Worm (Caenorhabditis elegans) whole organism, late embryonic: ENCODE measurements around the gene ZK1307.3.

ENCODE experiments used
- F13H6.1 ChIP-seq: sonication (generic microtip); optimal IDR thresholded peaks from 2 replicates; lab custom pipeline; 2016; ENCODE audit warnings: missing genetic modification characterization, missing compliant biosample characterization
- K09A11.1 ChIP-seq: sonication (generic microtip); optimal IDR thresholded peaks from 2 replicates; lab custom pipeline; 2017; ENCODE audit warnings: antibody characterized with exemption, mild to moderate bottlenecking, missing genetic modification characterization, missing compliant biosample characterization; ENCODE audit not compliant: insufficient read depth
- T23F11.4 ChIP-seq: fragments of 200-800 bp; sonication (Bioruptor generic); optimal IDR thresholded peaks from 2 replicates; lab custom pipeline; 2018; ENCODE audit warnings: mild to moderate bottlenecking, missing genetic modification characterization, missing compliant biosample characterization
- ahr-1 ChIP-seq: sonication (generic microtip); optimal IDR thresholded peaks from 2 replicates; lab custom pipeline; 2016; ENCODE audit warnings: missing genetic modification characterization, missing compliant biosample characterization
- ama-1 ChIP-seq: fragments of 150-350 bp; optimal IDR thresholded peaks from 2 replicates; lab custom pipeline; 2014
- ceh-18 ChIP-seq: sonication (generic microtip); optimal IDR thresholded peaks from 2 replicates; lab custom pipeline; 2016; ENCODE audit warnings: missing genetic modification characterization, missing compliant biosample characterization
- ceh-19 ChIP-seq: fragments of 200-800 bp; sonication (Bioruptor generic); optimal IDR thresholded peaks from 2 replicates; lab custom pipeline; 2018; ENCODE audit warnings: mild to moderate bottlenecking, missing genetic modification characterization, missing compliant biosample characterization
- ceh-2 ChIP-seq: sonication (generic microtip); optimal IDR thresholded peaks from 2 replicates; lab custom pipeline; 2016; ENCODE audit warnings: missing genotype, missing genetic modification characterization, missing compliant biosample characterization
- ceh-22 ChIP-seq: sonication (generic microtip); optimal IDR thresholded peaks from 2 replicates; lab custom pipeline; 2017; ENCODE audit warnings: missing biosample characterization, missing genetic modification characterization
- ceh-45 ChIP-seq: fragments of 200-800 bp; sonication (Bioruptor generic); IDR thresholded peaks from 2 replicates; pipeline ENCODE4 v1.3.6; 2022; ENCODE audit warnings: missing genetic modification reagents, missing genetic modification characterization, missing compliant biosample characterization
- ceh-48 ChIP-seq: sonication (generic microtip); optimal IDR thresholded peaks from 2 replicates; lab custom pipeline; 2016; ENCODE audit warnings: missing genetic modification characterization, inconsistent platforms, missing compliant biosample characterization
- ceh-6 ChIP-seq: fragments of 200-800 bp; sonication (Bioruptor generic); optimal IDR thresholded peaks from 2 replicates; lab custom pipeline; 2018; ENCODE audit warnings: mild to moderate bottlenecking, missing genetic modification characterization, missing compliant biosample characterization
- ceh-9 ChIP-seq: sonication (generic microtip); optimal IDR thresholded peaks from 2 replicates; lab custom pipeline; 2016; ENCODE audit warnings: mild to moderate bottlenecking, missing genetic modification characterization, inconsistent platforms, missing compliant biosample characterization
- che-1 ChIP-seq: sonication (generic microtip); optimal IDR thresholded peaks from 2 replicates; lab custom pipeline; 2016; ENCODE audit warnings: mild to moderate bottlenecking, missing genetic modification characterization, missing compliant biosample characterization
- dve-1 ChIP-seq: sonication (generic microtip); optimal IDR thresholded peaks from 2 replicates; lab custom pipeline; 2017; ENCODE audit warnings: antibody characterized with exemption, mild to moderate bottlenecking, missing genetic modification characterization, missing compliant biosample characterization
- elt-2 ChIP-seq: sonication (generic microtip); optimal IDR thresholded peaks from 2 replicates; lab custom pipeline; 2016; ENCODE audit warnings: missing genetic modification reagents, missing genetic modification characterization, missing compliant biosample characterization
- elt-4 ChIP-seq: sonication (generic microtip); optimal IDR thresholded peaks from 2 replicates; lab custom pipeline; 2016; ENCODE audit warnings: missing genetic modification characterization, missing compliant biosample characterization
- ets-4 ChIP-seq: sonication (generic microtip); optimal IDR thresholded peaks from 2 replicates; lab custom pipeline; 2016; ENCODE audit warnings: missing genetic modification characterization, missing compliant biosample characterization
- eyg-1 ChIP-seq: sonication (generic microtip); optimal IDR thresholded peaks from 2 replicates; lab custom pipeline; 2016; ENCODE audit warnings: missing genotype, missing genetic modification characterization, missing compliant biosample characterization
- fax-1 ChIP-seq: sonication (generic microtip); optimal IDR thresholded peaks from 2 replicates; lab custom pipeline; 2016; ENCODE audit warnings: missing genotype, missing genetic modification characterization, missing compliant biosample characterization
- gmeb-2 ChIP-seq: sonication (generic microtip); optimal IDR thresholded peaks from 2 replicates; lab custom pipeline; 2016; ENCODE audit warnings: missing genetic modification characterization, inconsistent platforms, missing compliant biosample characterization
- hlh-13 ChIP-seq: fragments of 200-800 bp; sonication (Bioruptor generic); optimal IDR thresholded peaks from 2 replicates; lab custom pipeline; 2018; ENCODE audit warnings: mild to moderate bottlenecking, missing genetic modification characterization, missing compliant biosample characterization
- hlh-8 ChIP-seq: sonication (generic microtip); optimal IDR thresholded peaks from 2 replicates; lab custom pipeline; 2016; ENCODE audit warnings: missing genotype, missing genetic modification characterization, missing compliant biosample characterization
- lim-6 ChIP-seq: sonication (generic microtip); optimal IDR thresholded peaks from 2 replicates; lab custom pipeline; 2016; ENCODE audit warnings: missing genetic modification characterization, missing compliant biosample characterization
- mec-3 ChIP-seq: sonication (generic microtip); optimal IDR thresholded peaks from 2 replicates; lab custom pipeline; 2016; ENCODE audit warnings: borderline replicate concordance, missing genetic modification characterization, missing compliant biosample characterization
- nfya-1 ChIP-seq: sonication (generic microtip); optimal IDR thresholded peaks from 2 replicates; lab custom pipeline; 2017; ENCODE audit warnings: missing genetic modification characterization, mild to moderate bottlenecking, missing compliant biosample characterization, antibody characterized with exemption, moderate library complexity
- nhr-11 ChIP-seq: fragments of 150-350 bp; optimal IDR thresholded peaks from 2 replicates; lab custom pipeline; 2014; ENCODE audit warnings: missing biosample characterization, missing genetic modification characterization
- npax-4 ChIP-seq: sonication (generic microtip); optimal IDR thresholded peaks from 2 replicates; lab custom pipeline; 2016; ENCODE audit warnings: missing genetic modification characterization, missing compliant biosample characterization
- pat-9 ChIP-seq: fragments of 200-800 bp; sonication (Bioruptor generic); optimal IDR thresholded peaks from 2 replicates; lab custom pipeline; 2018; ENCODE audit warnings: mild to moderate bottlenecking, missing genetic modification characterization, moderate library complexity, missing compliant biosample characterization
- pax-1 ChIP-seq: fragments of 150-350 bp; optimal IDR thresholded peaks from 2 replicates; lab custom pipeline; 2014; ENCODE audit warnings: missing biosample characterization, missing genetic modification characterization
- pha-2 ChIP-seq: sonication (generic microtip); optimal IDR thresholded peaks from 2 replicates; lab custom pipeline; 2017; ENCODE audit warnings: mild to moderate bottlenecking, missing genetic modification characterization, missing compliant biosample characterization
- pqm-1 ChIP-seq: sonication (generic microtip); optimal IDR thresholded peaks from 2 replicates; lab custom pipeline; 2016; ENCODE audit warnings: missing genetic modification characterization, missing compliant biosample characterization
- pros-1 ChIP-seq: fragments of 150-350 bp; optimal IDR thresholded peaks from 2 replicates; lab custom pipeline; 2014; ENCODE audit warnings: missing biosample characterization, missing genetic modification reagents, missing genetic modification characterization
- ref-2 ChIP-seq: sonication (generic microtip); optimal IDR thresholded peaks from 2 replicates; lab custom pipeline; 2016; ENCODE audit warnings: missing genetic modification characterization, missing compliant biosample characterization
- rnt-1 ChIP-seq: sonication (generic microtip); optimal IDR thresholded peaks from 2 replicates; lab custom pipeline; 2016; ENCODE audit warnings: missing genetic modification characterization, missing compliant biosample characterization
- sdc-2 ChIP-seq: sonication (generic microtip); optimal IDR thresholded peaks from 2 replicates; lab custom pipeline; 2016; ENCODE audit warnings: missing genotype, missing genetic modification characterization, missing compliant biosample characterization
- sox-2 ChIP-seq: fragments of 200-800 bp; sonication (Bioruptor generic); IDR thresholded peaks from 2 replicates; pipeline ENCODE4 v1.3.6; 2022; ENCODE audit warnings: missing genetic modification reagents, missing genetic modification characterization, missing compliant biosample characterization
- sox-4 ChIP-seq: sonication (generic microtip); optimal IDR thresholded peaks from 2 replicates; lab custom pipeline; 2017; ENCODE audit warnings: mild to moderate bottlenecking, missing genetic modification characterization, inconsistent platforms, missing compliant biosample characterization
- tbx-2 ChIP-seq: sonication (generic microtip); optimal IDR thresholded peaks from 2 replicates; lab custom pipeline; 2016; ENCODE audit warnings: missing genetic modification characterization, missing compliant biosample characterization
- ttx-3 ChIP-seq: sonication (generic microtip); optimal IDR thresholded peaks from 2 replicates; lab custom pipeline; 2016; ENCODE audit warnings: missing genetic modification reagents, missing genetic modification characterization, missing compliant biosample characterization
- unc-42 ChIP-seq: sonication (generic microtip); optimal IDR thresholded peaks from 2 replicates; lab custom pipeline; 2016; ENCODE audit warnings: missing genotype, missing genetic modification characterization, missing compliant biosample characterization
- unc-55 ChIP-seq: sonication (generic microtip); optimal IDR thresholded peaks from 2 replicates; lab custom pipeline; 2017; ENCODE audit warnings: missing biosample characterization, missing genetic modification reagents, missing genetic modification characterization
- zip-5 ChIP-seq: sonication (generic microtip); optimal IDR thresholded peaks from 2 replicates; lab custom pipeline; 2016; ENCODE audit warnings: missing genetic modification characterization, missing compliant biosample characterization

ZK1307.3 gene

DNA sequence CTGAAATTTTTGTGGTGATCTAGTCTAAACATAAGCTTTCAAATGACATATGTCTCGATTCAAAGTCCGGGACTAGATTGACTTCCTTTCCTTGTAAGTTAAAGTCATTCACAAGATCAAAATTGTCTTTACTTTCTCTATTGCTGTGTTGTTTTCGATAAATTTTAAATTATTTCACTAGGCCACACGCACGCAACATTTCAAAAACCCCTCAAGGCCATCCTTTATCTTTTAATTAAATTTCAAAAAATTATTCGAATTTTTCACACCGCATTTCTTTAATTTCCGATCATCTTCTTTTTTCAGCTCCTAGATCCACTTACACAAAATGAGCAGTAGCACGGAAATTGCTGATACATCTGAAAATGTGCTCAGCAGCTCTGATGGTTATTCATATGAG, 16.5 kb downstream of the ZK1307.3 start, which contains the start of gene ZK1307.7:
Gene ZK1307.7 (plus strand): TSS at position 301 of the 400 bp plus-strand sequence.
- no peak for TF ChIP-seq ahr-1 (tag; lab: Kevin White, UChicago)
- TF ChIP-seq hlh-13 = no peak
- no peak for TF ChIP-seq ceh-48 (tag; lab: Kevin White, UChicago)
- TF ChIP-seq elt-4 = no peak
- no peak for TF ChIP-seq T23F11.4 (GFP tag; lab: Kevin White, UChicago)
- TF ChIP-seq dve-1 (tag; lab: Kevin White, UChicago) = no peak
- no peak for TF ChIP-seq ets-4 (tag; lab: Kevin White, UChicago)
- no peak for TF ChIP-seq eyg-1 (tag; lab: Kevin White, UChicago)
- no peak for TF ChIP-seq nfya-1 (tag; lab: Kevin White, UChicago)
- TF ChIP-seq pat-9 (tag; lab: Kevin White, UChicago) = no peak
- TF ChIP-seq npax-4 (tag; lab: Kevin White, UChicago) = no peak
- TF ChIP-seq pax-1 (tag; lab: Kevin White, UChicago) = no peak
- no peak for TF ChIP-seq ama-1 (lab: Kevin White, UChicago)
- TF ChIP-seq gmeb-2 (tag; lab: Kevin White, UChicago) = no peak
- TF ChIP-seq sox-2 = no peak
- TF ChIP-seq ceh-2 (tag; lab: Kevin White, UChicago) = no peak
- TF ChIP-seq F13H6.1 (tag; lab: Kevin White, UChicago) = no peak
- no peak for TF ChIP-seq ceh-6 (GFP tag; lab: Kevin White, UChicago)
- no peak for TF ChIP-seq ref-2 (tag; lab: Kevin White, UChicago)

- TF ChIP-seq eyg-1 (tag; lab: Kevin White, UChicago) (no peak), npax-4 (tag; lab: Kevin White, UChicago) (no peak), pqm-1 (tag; lab: Kevin White, UChicago) (no peak), hlh-8 (no peak)
Measured at ce11 chrII:9625930-9626329, 26.9 kb downstream of the ZK1307.3 start.

- peak; percentile 9 for TF ChIP-seq elt-2
- no peak for TF ChIP-seq fax-1 (tag; lab: Kevin White, UChicago)
- TF ChIP-seq, all 69 proteins: peak for 1
Measured at ce11 chrII:9624110-9624695, 28.6 kb downstream of the ZK1307.3 start, which contains the start of the genes dnj-20 and ZK1307.8. dnj-20 (minus strand) TSS chrII:9624176. ZK1307.8 (plus strand) TSS chrII:9624613.

DNA sequence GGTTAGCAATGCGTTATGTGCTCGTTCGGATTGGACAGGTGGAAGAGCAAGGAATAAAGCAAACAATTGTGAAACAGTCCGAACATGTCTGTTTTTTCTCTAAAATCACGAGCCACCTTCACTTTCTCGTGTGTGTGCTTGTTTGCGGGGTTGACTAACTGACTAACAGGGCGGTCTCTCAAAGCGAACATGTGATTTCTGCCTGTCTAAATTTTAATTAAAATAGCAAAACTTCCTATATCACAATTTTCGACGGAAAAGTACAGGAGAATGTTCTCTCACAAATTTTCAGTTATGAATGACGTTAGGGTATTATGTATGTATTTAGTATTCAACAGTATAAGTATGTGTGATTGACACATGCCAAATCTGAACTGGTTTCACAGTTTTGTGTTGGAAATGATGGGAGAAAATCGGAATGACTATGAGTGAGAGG, 30.9 kb downstream of the ZK1307.3 start:
- TF ChIP-seq elt-4 = no peak
- no peak for TF ChIP-seq ama-1 (lab: Kevin White, UChicago)
- no peak for TF ChIP-seq ceh-9
- TF ChIP-seq che-1 = no peak
- TF ChIP-seq lim-6 = no peak
- no peak for TF ChIP-seq ceh-18 (tag; lab: Kevin White, UChicago)
- TF ChIP-seq ceh-2 (tag; lab: Kevin White, UChicago) = no peak
- no peak for TF ChIP-seq sox-4 (tag; lab: Kevin White, UChicago)
- no peak for TF ChIP-seq ceh-22 (tag; lab: Kevin White, UChicago)
- TF ChIP-seq ceh-45 (GFP tag; lab: Robert Waterston, UW) = no peak
- TF ChIP-seq, all 69 proteins: peak for 0

ce11 chrII:9621121-9621520, 31.7 kb downstream of the ZK1307.3 start:
- TF ChIP-seq pha-2 (tag; lab: Kevin White, UChicago) (no peak), zip-5 (tag; lab: Kevin White, UChicago) (no peak), ceh-18 (tag; lab: Kevin White, UChicago) (peak; percentile 83), sox-4 (tag; lab: Kevin White, UChicago) (no peak), nhr-11 (tag; lab: Kevin White, UChicago) (no peak), ceh-19 (GFP tag; lab: Kevin White, UChicago) (no peak), unc-55 (GFP tag; lab: Kevin White, UChicago) (peak; percentile 88), pros-1 (tag; lab: Kevin White, UChicago) (no peak), eyg-1 (tag; lab: Kevin White, UChicago) (no peak), elt-2 (no peak), K09A11.1 (tag; lab: Kevin White, UChicago) (no peak), rnt-1 (peak; percentile 24), ceh-45 (GFP tag; lab: Robert Waterston, UW) (no peak), ceh-6 (GFP tag; lab: Kevin White, UChicago) (no peak), nfya-1 (tag; lab: Kevin White, UChicago) (peak; percentile 26), sdc-2 (tag; lab: Kevin White, UChicago) (no peak), tbx-2 (tag; lab: Kevin White, UChicago) (no peak), unc-42 (tag; lab: Kevin White, UChicago) (no peak), ttx-3 (no peak), pax-1 (tag; lab: Kevin White, UChicago) (no peak), mec-3 (tag; lab: Kevin White, UChicago) (no peak), ceh-9 (no peak)
